Worm (Caenorhabditis elegans) whole organism, midembryonic: ENCODE measurements around the gene ifas-3.

Experiments
- T22C8.4 ChIP-seq: fragments of 200-800 bp; sonication (Bioruptor generic); IDR thresholded peaks from 2 replicates; pipeline ENCODE4 v1.3.6; 2022; ENCODE audit warnings: missing genetic modification characterization, missing compliant biosample characterization
- cog-1 ChIP-seq: sonication (generic microtip); optimal IDR thresholded peaks from 2 replicates; lab custom pipeline; 2016; ENCODE audit warnings: missing genetic modification characterization, missing compliant biosample characterization
- flt-1 ChIP-seq: fragments of 200-800 bp; sonication (Bioruptor generic); IDR thresholded peaks from 2 replicates; pipeline ENCODE4 v1.3.6; 2022; ENCODE audit warnings: missing genetic modification characterization, missing compliant biosample characterization
- klf-2 ChIP-seq: fragments of 200-800 bp; sonication (Bioruptor generic); conservative IDR thresholded peaks from 2 replicates; pipeline ENCODE4 v1.3.6; 2022; ENCODE audit warnings: missing genetic modification reagents, missing genetic modification characterization, missing compliant biosample characterization
- med-1 ChIP-seq: sonication (generic microtip); optimal IDR thresholded peaks from 2 replicates; lab custom pipeline; 2017; ENCODE audit warnings: missing genetic modification characterization, mild to moderate bottlenecking, missing compliant biosample characterization, antibody characterized with exemption, missing genetic modification reagents; ENCODE audit not compliant: insufficient read depth
- ref-1 ChIP-seq: fragments of 200-800 bp; sonication (Bioruptor generic); conservative IDR thresholded peaks from 2 replicates; pipeline ENCODE4 v1.3.6; 2022; ENCODE audit warnings: missing genetic modification reagents, missing genetic modification characterization, missing compliant biosample characterization
- tab-1 ChIP-seq: fragments of 200-800 bp; sonication (Bioruptor generic); IDR thresholded peaks from 2 replicates; pipeline ENCODE4 v1.3.6; 2022; ENCODE audit warnings: missing genetic modification characterization, missing compliant biosample characterization
- ztf-23 ChIP-seq: fragments of 200-800 bp; sonication (Bioruptor generic); IDR thresholded peaks from 2 replicates; pipeline ENCODE4 v1.3.6; 2022; ENCODE audit warnings: missing genetic modification reagents, missing genetic modification characterization, missing compliant biosample characterization
- ztf-29 ChIP-seq: fragments of 200-800 bp; sonication (Bioruptor generic); IDR thresholded peaks from 2 replicates; pipeline ENCODE4 v1.3.6; 2022; ENCODE audit warnings: missing genetic modification reagents, missing genetic modification characterization, missing compliant biosample characterization

DNA sequence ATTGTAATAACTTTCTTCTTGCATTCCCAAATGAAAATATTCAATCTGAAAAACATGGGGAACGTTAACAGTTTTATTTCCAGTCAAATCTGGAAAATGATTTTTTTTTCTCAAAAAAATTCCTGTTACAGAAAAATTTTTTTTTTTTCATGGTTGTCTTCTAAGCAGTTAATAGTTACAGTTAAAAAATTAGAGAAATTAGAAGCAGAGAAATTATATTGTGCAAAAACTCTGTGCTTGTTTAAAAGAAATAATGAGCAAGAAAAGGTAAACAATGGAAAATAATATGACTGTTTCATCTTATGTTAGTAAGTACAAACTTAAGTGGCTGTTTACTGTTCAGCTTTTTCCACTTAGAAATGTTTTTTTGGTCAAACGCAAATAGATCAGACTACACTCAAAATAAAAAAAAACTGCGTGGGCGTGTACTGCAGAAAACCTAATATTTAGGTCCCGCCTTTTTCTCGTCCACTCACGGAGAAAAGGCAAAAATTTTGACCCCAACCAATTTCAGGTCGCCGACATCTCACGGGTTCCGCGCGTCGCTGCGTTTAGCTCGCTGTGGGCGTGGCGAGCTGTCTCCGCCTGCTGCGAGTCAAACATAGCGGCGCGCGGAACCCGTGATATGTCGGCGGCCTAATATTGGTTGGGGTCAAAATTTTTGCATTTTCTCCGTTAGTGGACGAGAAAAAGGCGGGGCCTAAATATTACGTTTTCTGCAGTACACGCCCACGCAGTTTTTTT lies at the start of gene ifas-3:
- TF ChIP-seq flt-1 (GFP tag; lab: Robert Waterston, UW), result no peak
- TF ChIP-seq ztf-29 (GFP tag; lab: Robert Waterston, UW), result no peak
- TF ChIP-seq T22C8.4 (GFP tag; lab: Robert Waterston, UW), result no peak
- no peak for TF ChIP-seq cog-1 (tag; lab: Kevin White, UChicago)
- TF ChIP-seq ztf-23 (GFP tag; lab: Robert Waterston, UW), result no peak
- TF ChIP-seq klf-2 (GFP tag; lab: Robert Waterston, UW), result no peak
- no peak for TF ChIP-seq med-1 (GFP tag; lab: Kevin White, UChicago)
- TF ChIP-seq tab-1 (GFP tag; lab: Robert Waterston, UW), result no peak
- no peak for TF ChIP-seq ref-1 (GFP tag; lab: Robert Waterston, UW)
